ENCODE assay signal across 1 fruit fly cellular context in the genomic region with DNA sequence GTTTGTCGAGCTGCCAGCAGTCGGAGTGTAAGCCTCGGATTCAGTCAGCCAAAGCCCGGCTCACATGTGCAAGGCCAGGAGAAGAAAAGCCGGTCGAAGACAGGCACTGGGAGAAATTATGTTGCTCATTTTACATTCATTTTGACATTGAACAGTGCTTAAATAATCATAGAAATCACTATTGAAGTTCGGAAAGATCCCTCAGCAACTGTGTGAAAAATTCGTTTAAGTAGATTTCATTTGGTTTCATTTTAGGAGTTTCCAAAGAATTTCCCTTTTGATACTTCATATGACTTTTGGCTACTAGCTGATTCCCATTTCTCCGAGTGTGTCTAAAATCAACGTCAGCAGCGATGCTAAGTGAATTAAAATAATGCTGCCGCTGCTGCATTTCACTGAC.
TF ChIP-seq lines count a peak whose summit lies in the region.

No protein-coding gene starts in this region.

TF ChIP-seq in whole organism, embryonic, 481 proteins besides CTCF, POLR2A, EP300 and RAD21 (continued from another document and continues in another):
- TF ChIP-seq CG4854 (GFP tag; optimal IDR thresholded peaks at IDR 0.05; lab: Kevin White, UChicago) (no peak), CG30403 (GFP tag; optimal IDR thresholded peaks at IDR 0.05; lab: Kevin White, UChicago) (peak; percentile 21), Lim3 (GFP tag; IDR thresholded peaks at IDR 0.05; lab: Robert Waterston, UW) (no peak), croc (GFP tag; conservative IDR thresholded peaks at IDR 0.05; lab: Robert Waterston, UW) (no peak), Bdp1 (GFP tag; optimal IDR thresholded peaks at IDR 0.05; lab: Kevin White, UChicago) (no peak), seq (GFP tag; IDR thresholded peaks at IDR 0.05; lab: Robert Waterston, UW) (no peak), Usf (GFP tag; optimal IDR thresholded peaks at IDR 0.05; lab: Kevin White, UChicago) (no peak), Dad (GFP tag; optimal IDR thresholded peaks at IDR 0.05; lab: Kevin White, UChicago) (peak; percentile 3), lab (GFP tag; optimal IDR thresholded peaks at IDR 0.05; lab: Kevin White, UChicago) (no peak), CG5180 (GFP tag; optimal IDR thresholded peaks at IDR 0.05; lab: Kevin White, UChicago) (peak; percentile 14), Ssrp (tag; optimal IDR thresholded peaks at IDR 0.05; lab: Kevin White, UChicago) (peak; percentile 12), h (optimal IDR thresholded peaks at IDR 0.05; lab: Kevin White, UChicago) (no peak), CG10267 (tag; optimal IDR thresholded peaks at IDR 0.05; lab: Kevin White, UChicago) (peak; percentile 11), CoRest (tag; optimal IDR thresholded peaks at IDR 0.05; lab: Kevin White, UChicago) (no peak), BtbVII (GFP tag; optimal IDR thresholded peaks at IDR 0.05; lab: Kevin White, UChicago) (no peak), ci (GFP tag; IDR thresholded peaks at IDR 0.05; lab: Robert Waterston, UW) (peak; percentile 53; the same call in 2 of the 3 replicates), HLH4C (GFP tag; IDR thresholded peaks at IDR 0.05; lab: Robert Waterston, UW; ENCODE audit: partially characterized antibody) (no peak), amos (GFP tag; IDR thresholded peaks at IDR 0.05; lab: Robert Waterston, UW; ENCODE audit: partially characterized antibody) (no peak), CG31365 (tag; optimal IDR thresholded peaks at IDR 0.05; lab: Kevin White, UChicago) (no peak), jigr1 (GFP tag; IDR thresholded peaks at IDR 0.05; lab: Robert Waterston, UW) (no peak), pros (GFP tag; optimal IDR thresholded peaks at IDR 0.05; lab: Kevin White, UChicago) (no peak), pho (GFP tag; optimal IDR thresholded peaks at IDR 0.05; lab: Kevin White, UChicago) (no peak), bowl (GFP tag; IDR thresholded peaks at IDR 0.05; lab: Robert Waterston, UW) (no peak), Taf1 (GFP tag; IDR thresholded peaks at IDR 0.05; lab: Robert Waterston, UW) (no peak), ranshi (GFP tag; IDR thresholded peaks at IDR 0.05; lab: Robert Waterston, UW) (no peak), sim (GFP tag; IDR thresholded peaks at IDR 0.05; lab: Robert Waterston, UW) (no peak), gsb-n (tag; optimal IDR thresholded peaks at IDR 0.05; lab: Kevin White, UChicago) (no peak), CHES-1-like (GFP tag; optimal IDR thresholded peaks at IDR 0.05; lab: Kevin White, UChicago) (no peak), lov (optimal IDR thresholded peaks at IDR 0.05; lab: Kevin White, UChicago) (no peak), lov (GFP tag; IDR thresholded peaks at IDR 0.05; lab: Robert Waterston, UW) (no peak), Doc3 (GFP tag; IDR thresholded peaks at IDR 0.05; lab: Robert Waterston, UW; ENCODE audit: partially characterized antibody) (no peak), en (GFP tag; optimal IDR thresholded peaks at IDR 0.05; lab: Kevin White, UChicago) (no peak), rib (GFP tag; IDR thresholded peaks at IDR 0.05; lab: Robert Waterston, UW) (no peak), cwo (GFP tag; optimal IDR thresholded peaks at IDR 0.05; lab: Kevin White, UChicago) (no peak), bigmax (GFP tag; optimal IDR thresholded peaks at IDR 0.05; lab: Kevin White, UChicago) (no peak), CG12299 (tag; optimal IDR thresholded peaks at IDR 0.05; lab: Kevin White, UChicago) (no peak), Dp (GFP tag; optimal IDR thresholded peaks at IDR 0.05; lab: Kevin White, UChicago) (no peak), CG17359 (tag; optimal IDR thresholded peaks at IDR 0.05; lab: Kevin White, UChicago) (peak; percentile 40), dysf (GFP tag; IDR thresholded peaks at IDR 0.05; lab: Robert Waterston, UW) (peak; percentile 8; the same call in 1 of the 3 replicates), fru (optimal IDR thresholded peaks at IDR 0.05; lab: Kevin White, UChicago) (no peak), CG17612 (GFP tag; IDR thresholded peaks at IDR 0.05; lab: Robert Waterston, UW) (no peak), CG17186 (GFP tag; optimal IDR thresholded peaks at IDR 0.05; lab: Kevin White, UChicago) (peak; percentile 5), GATAe (GFP tag; conservative IDR thresholded peaks at IDR 0.05; lab: Robert Waterston, UW) (no peak), kni (GFP tag; optimal IDR thresholded peaks at IDR 0.05; lab: Kevin White, UChicago) (no peak), emc (GFP tag; optimal IDR thresholded peaks at IDR 0.05; lab: Kevin White, UChicago) (no peak), CG10462 (GFP tag; optimal IDR thresholded peaks at IDR 0.05; lab: Kevin White, UChicago) (no peak), Ets97D (GFP tag; optimal IDR thresholded peaks at IDR 0.05; lab: Kevin White, UChicago) (no peak), CG1233 (GFP tag; optimal IDR thresholded peaks at IDR 0.05; lab: Kevin White, UChicago) (peak; percentile 48), CG16779 (GFP tag; IDR thresholded peaks at IDR 0.05; lab: Robert Waterston, UW) (no peak), CG8478 (optimal IDR thresholded peaks at IDR 0.05; lab: Kevin White, UChicago) (no peak), CG43689 (GFP tag; IDR thresholded peaks at IDR 0.05; lab: Robert Waterston, UW) (no peak), phol (tag; optimal IDR thresholded peaks at IDR 0.05; lab: Kevin White, UChicago) (peak; percentile 55), br (optimal IDR thresholded peaks at IDR 0.05; lab: Kevin White, UChicago) (no peak), sisA (GFP tag; IDR thresholded peaks at IDR 0.05; lab: Robert Waterston, UW) (peak; percentile 37), CG12942 (GFP tag; optimal IDR thresholded peaks at IDR 0.05; lab: Kevin White, UChicago) (no peak), CG6689 (GFP tag; IDR thresholded peaks at IDR 0.05; lab: Robert Waterston, UW) (0 out of 2 replicates have a peak, but pooled peaks have one; percentile 25), Sry-β (GFP tag; optimal IDR thresholded peaks at IDR 0.05; lab: Kevin White, UChicago) (no peak), unc-4 (GFP tag; IDR thresholded peaks at IDR 0.05; lab: Robert Waterston, UW; ENCODE audit: partially characterized antibody) (no peak), CG6175 (GFP tag; IDR thresholded peaks at IDR 0.05; lab: Robert Waterston, UW) (no peak), CG14050 (GFP tag; IDR thresholded peaks at IDR 0.05; lab: Robert Waterston, UW) (0 out of 3 replicates have a peak, but pooled peaks have one; percentile 11), Six4 (GFP tag; optimal IDR thresholded peaks at IDR 0.05; lab: Kevin White, UChicago) (peak; percentile 19), stc (GFP tag; IDR thresholded peaks at IDR 0.05; lab: Robert Waterston, UW) (no peak), Side (GFP tag; optimal IDR thresholded peaks at IDR 0.05; lab: Kevin White, UChicago) (no peak), Med (GFP tag; lab: Kevin White, UChicago) (peak; percentile 88), CG32767 (GFP tag; IDR thresholded peaks at IDR 0.05; lab: Robert Waterston, UW) (no peak), ro (GFP tag; IDR thresholded peaks at IDR 0.05; lab: Robert Waterston, UW) (no peak), CG9727 (GFP tag; optimal IDR thresholded peaks at IDR 0.05; lab: Kevin White, UChicago) (no peak), dati (GFP tag; IDR thresholded peaks at IDR 0.05; lab: Robert Waterston, UW) (no peak), CG13894 (tag; optimal IDR thresholded peaks at IDR 0.05; lab: Kevin White, UChicago) (no peak), CG6854 (GFP tag; optimal IDR thresholded peaks at IDR 0.05; lab: Kevin White, UChicago) (no peak), zfh1 (GFP tag; IDR thresholded peaks at IDR 0.05; lab: Robert Waterston, UW) (0 out of 3 replicates have a peak, but pooled peaks have one; percentile 17), CG6254 (GFP tag; optimal IDR thresholded peaks at IDR 0.05; lab: Kevin White, UChicago) (no peak), fd64A (GFP tag; optimal IDR thresholded peaks at IDR 0.05; lab: Kevin White, UChicago) (no peak), grau (tag; optimal IDR thresholded peaks at IDR 0.05; lab: Kevin White, UChicago) (peak; percentile 19), ewg (GFP tag; optimal IDR thresholded peaks at IDR 0.05; lab: Kevin White, UChicago) (peak; percentile 29), dimm (GFP tag; IDR thresholded peaks at IDR 0.05; lab: Robert Waterston, UW) (no peak), CG8388 (GFP tag; optimal IDR thresholded peaks at IDR 0.05; lab: Kevin White, UChicago) (peak; percentile 29), CG7839 (tag; optimal IDR thresholded peaks at IDR 0.05; lab: Kevin White, UChicago) (no peak), so (GFP tag; IDR thresholded peaks at IDR 0.05; lab: Robert Waterston, UW) (no peak), pb (GFP tag; optimal IDR thresholded peaks at IDR 0.05; lab: Kevin White, UChicago) (no peak), caup (GFP tag; optimal IDR thresholded peaks at IDR 0.05; lab: Kevin White, UChicago; ENCODE audit: severe bottlenecking) (no peak), az2 (GFP tag; optimal IDR thresholded peaks at IDR 0.05; lab: Kevin White, UChicago) (peak; percentile 37), psq (GFP tag; optimal IDR thresholded peaks at IDR 0.05; lab: Kevin White, UChicago) (no peak), trem (tag; optimal IDR thresholded peaks at IDR 0.05; lab: Kevin White, UChicago) (peak; percentile 2), hth (optimal IDR thresholded peaks at IDR 0.05; lab: Kevin White, UChicago) (no peak), dpn (GFP tag; optimal IDR thresholded peaks at IDR 0.05; lab: Kevin White, UChicago) (peak; percentile 1 to 2), repo (GFP tag; optimal IDR thresholded peaks at IDR 0.05; lab: Kevin White, UChicago) (no peak), vvl (GFP tag; IDR thresholded peaks at IDR 0.05; lab: Robert Waterston, UW) (peak; percentile 36; the same call in 1 of the 2 replicates), CG4424 (GFP tag; optimal IDR thresholded peaks at IDR 0.05; lab: Kevin White, UChicago) (peak; percentile 39), CG13123 (GFP tag; optimal IDR thresholded peaks at IDR 0.05; lab: Kevin White, UChicago) (no peak), Blimp-1 (GFP tag; optimal IDR thresholded peaks at IDR 0.05; lab: Kevin White, UChicago) (peak; percentile 50), eyg (GFP tag; optimal IDR thresholded peaks at IDR 0.05; lab: Kevin White, UChicago) (no peak), Spps (tag; optimal IDR thresholded peaks at IDR 0.05; lab: Kevin White, UChicago) (no peak), Rfx (GFP tag; IDR thresholded peaks at IDR 0.05; lab: Robert Waterston, UW) (no peak), Bgb (GFP tag; IDR thresholded peaks at IDR 0.05; lab: Robert Waterston, UW; ENCODE audit: partially characterized antibody) (no peak), bbx (GFP tag; IDR thresholded peaks at IDR 0.05; lab: Robert Waterston, UW; ENCODE audit: partially characterized antibody) (no peak), CG12219 (GFP tag; optimal IDR thresholded peaks at IDR 0.05; lab: Kevin White, UChicago) (peak; percentile 33), odd (GFP tag; optimal IDR thresholded peaks at IDR 0.05; lab: Kevin White, UChicago) (no peak), Atf3 (GFP tag; optimal IDR thresholded peaks at IDR 0.05; lab: Kevin White, UChicago) (no peak), CG10274 (GFP tag; optimal IDR thresholded peaks at IDR 0.05; lab: Kevin White, UChicago) (no peak), CG3847 (GFP tag; IDR thresholded peaks at IDR 0.05; lab: Robert Waterston, UW) (no peak), jing (GFP tag; optimal IDR thresholded peaks at IDR 0.05; lab: Kevin White, UChicago) (no peak), Xrp1 (GFP tag; IDR thresholded peaks at IDR 0.05; lab: Robert Waterston, UW) (0 out of 2 replicates have a peak, but pooled peaks have one; percentile 21), HLH3B (GFP tag; IDR thresholded peaks at IDR 0.05; lab: Robert Waterston, UW) (no peak), gro (GFP tag; optimal IDR thresholded peaks at IDR 0.05; lab: Kevin White, UChicago) (no peak), sug (tag; optimal IDR thresholded peaks at IDR 0.05; lab: Kevin White, UChicago) (no peak), mld (GFP tag; IDR thresholded peaks at IDR 0.05; lab: Robert Waterston, UW; ENCODE audit: partially characterized antibody) (no peak), slbo (GFP tag; IDR thresholded peaks at IDR 0.05; lab: Robert Waterston, UW) (no peak), NC2α (GFP tag; optimal IDR thresholded peaks at IDR 0.05; lab: Kevin White, UChicago) (no peak), Sox102F (GFP tag; optimal IDR thresholded peaks at IDR 0.05; lab: Kevin White, UChicago) (no peak), Eip74EF (GFP tag; optimal IDR thresholded peaks at IDR 0.05; lab: Kevin White, UChicago) (peak in 1 of 2 experiments; percentile 23), CG31441 (GFP tag; IDR thresholded peaks at IDR 0.05; lab: Robert Waterston, UW) (peak; percentile 60), Rx (GFP tag; IDR thresholded peaks at IDR 0.05; lab: Robert Waterston, UW) (0 out of 2 replicates have a peak, but pooled peaks have one; percentile 16), ind (GFP tag; optimal IDR thresholded peaks at IDR 0.05; lab: Kevin White, UChicago) (no peak), ac (GFP tag; optimal IDR thresholded peaks at IDR 0.05; lab: Kevin White, UChicago) (no peak), ssp (GFP tag; IDR thresholded peaks at IDR 0.05; lab: Robert Waterston, UW) (no peak), gcm2 (GFP tag; optimal IDR thresholded peaks at IDR 0.05; lab: Kevin White, UChicago) (no peak), Dbx (GFP tag; IDR thresholded peaks at IDR 0.05; lab: Robert Waterston, UW) (no peak), Abd-B (GFP tag; optimal IDR thresholded peaks at IDR 0.05; lab: Kevin White, UChicago) (no peak), tup (GFP tag; optimal IDR thresholded peaks at IDR 0.05; lab: Kevin White, UChicago) (no peak), trh (GFP tag; optimal IDR thresholded peaks at IDR 0.05; lab: Kevin White, UChicago) (no peak), org-1 (GFP tag; optimal IDR thresholded peaks at IDR 0.05; lab: Kevin White, UChicago) (no peak), CG10147 (GFP tag; optimal IDR thresholded peaks at IDR 0.05; lab: Kevin White, UChicago) (peak; percentile 23), CG30020 (tag; optimal IDR thresholded peaks at IDR 0.05; lab: Kevin White, UChicago) (no peak), CG2199 (GFP tag; IDR thresholded peaks at IDR 0.05; lab: Robert Waterston, UW) (no peak), chif (GFP tag; optimal IDR thresholded peaks at IDR 0.05; lab: Kevin White, UChicago) (peak in 1 of 2 experiments; percentile 24), Xbp1 (GFP tag; optimal IDR thresholded peaks at IDR 0.05; lab: Kevin White, UChicago) (peak; percentile 12), gem (tag; optimal IDR thresholded peaks at IDR 0.05; lab: Kevin White, UChicago) (no peak), CG11560 (tag; IDR thresholded peaks at IDR 0.05; lab: Robert Waterston, UW) (no peak), hb (GFP tag; IDR thresholded peaks at IDR 0.05; lab: Robert Waterston, UW; ENCODE audit: partially characterized antibody) (no peak), CG10431 (GFP tag; optimal IDR thresholded peaks at IDR 0.05; lab: Kevin White, UChicago) (no peak), CG18764 (GFP tag; optimal IDR thresholded peaks at IDR 0.05; lab: Kevin White, UChicago) (no peak)
